Worm (Caenorhabditis elegans) whole organism, young adult: Measurements from ENCODE around the gene F18A12.2.

Experiments used
- F10E7.11 ChIP-seq: sonication (generic microtip); optimal IDR thresholded peaks from 2 replicates; lab custom pipeline; 2017; ENCODE audit warnings: mild to moderate bottlenecking, missing genetic modification characterization, moderate library complexity, missing compliant biosample characterization
- F22D6.2 ChIP-seq: sonication (generic microtip); optimal IDR thresholded peaks from 2 replicates; lab custom pipeline; 2016; ENCODE audit warnings: mild to moderate bottlenecking, missing genetic modification characterization, missing compliant biosample characterization
- ama-1 ChIP-seq, 3 experiments: fragments of 150-350 bp in 1 of 3; sonication (generic microtip) in 2 of 3; optimal IDR thresholded peaks; 2 replicates each; lab custom pipeline; 2014 to 2018; ENCODE audit warnings: missing biosample characterization in 2 of 3, missing genetic modification characterization in 2 of 3, missing genetic modification reagents in 2 of 3
- chd-7 ChIP-seq: sonication (generic microtip); optimal IDR thresholded peaks from 2 replicates; lab custom pipeline; 2016; ENCODE audit warnings: mild to moderate bottlenecking, missing genetic modification characterization, moderate library complexity, missing compliant biosample characterization
- mel-28 ChIP-seq: sonication (generic microtip); optimal IDR thresholded peaks from 2 replicates; lab custom pipeline; 2016; ENCODE audit warnings: borderline replicate concordance, mild to moderate bottlenecking, missing genetic modification characterization, missing compliant biosample characterization
- nfya-1 ChIP-seq: sonication (generic microtip); optimal IDR thresholded peaks from 2 replicates; lab custom pipeline; 2017; ENCODE audit warnings: antibody characterized with exemption, missing compliant biosample characterization, missing genetic modification characterization, borderline replicate concordance; ENCODE audit not compliant: insufficient read depth
- unc-130 ChIP-seq: sonication (generic microtip); optimal IDR thresholded peaks from 2 replicates; lab custom pipeline; 2016; ENCODE audit warnings: missing genetic modification reagents, missing genetic modification characterization, missing compliant biosample characterization
- unc-62 ChIP-seq: fragments of 150-350 bp; optimal IDR thresholded peaks from 2 replicates; lab custom pipeline; 2014; ENCODE audit warnings: missing biosample characterization, missing genetic modification reagents, missing genetic modification characterization

- TF ChIP-seq nfya-1 (tag; lab: Kevin White, UChicago) (no peak), chd-7 (tag; lab: Kevin White, UChicago) (no peak), F10E7.11 (tag; lab: Kevin White, UChicago) (no peak), unc-62 (GFP tag; lab: Kevin White, UChicago) (no peak), F22D6.2 (tag; lab: Kevin White, UChicago) (no peak), ama-1 (optimal IDR thresholded peaks at IDR 0.05; lab: Kevin White, UChicago) (no peak), ama-1 (GFP tag; optimal IDR thresholded peaks at IDR 0.05; lab: Kevin White, UChicago) (no peak), mel-28 (tag; lab: Kevin White, UChicago) (no peak), unc-130 (GFP tag; lab: Kevin White, UChicago) (no peak)
Observed at ce11 chrII:3385736-3386135, 28.9 kb upstream of the F18A12.2 start, which contains the start of gene T06D4.2.
